Fruit fly (Drosophila melanogaster): ENCODE measurements around the gene Acbp5.
A peak's percentile ranks its signal among the peaks of the same experiment; 100 is the strongest.

Gene Acbp5

DNA sequence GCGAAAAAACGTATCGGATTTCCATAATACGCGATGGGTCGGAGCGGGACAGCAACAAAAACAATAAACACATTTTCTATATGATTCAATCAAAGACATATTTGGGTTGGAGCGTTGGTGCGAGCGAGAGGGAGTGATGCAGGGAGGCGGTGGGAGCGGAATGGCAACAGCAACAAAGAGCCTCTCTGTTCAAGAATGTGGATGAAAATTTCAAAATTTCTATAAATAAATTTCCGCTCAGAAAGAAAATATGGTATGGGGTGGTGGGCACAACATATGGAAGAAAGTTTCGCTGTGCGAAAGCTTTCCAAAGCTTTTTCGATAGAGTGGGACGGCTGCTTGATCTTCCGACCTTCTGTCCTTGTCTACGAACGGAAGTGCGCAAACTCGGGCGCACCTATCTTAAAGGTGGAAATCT is 47.3 kb downstream of the Acbp5 start (continued):
- no peak for TF ChIP-seq B-H2 (GFP tag; optimal IDR thresholded peaks at IDR 0.05)
- TF ChIP-seq so (GFP tag; IDR thresholded peaks at IDR 0.05), result peak; percentile 93
- TF ChIP-seq NK7.1 (GFP tag; optimal IDR thresholded peaks at IDR 0.05), result no peak
- peak; percentile 48 for TF ChIP-seq wek (GFP tag; optimal IDR thresholded peaks at IDR 0.05)
- TF ChIP-seq ab (GFP tag; optimal IDR thresholded peaks at IDR 0.05), result no peak
- TF ChIP-seq CG33213 (GFP tag; optimal IDR thresholded peaks at IDR 0.05), result no peak
- TF ChIP-seq jing (GFP tag; optimal IDR thresholded peaks at IDR 0.05), result no peak
- no peak for TF ChIP-seq Dbx (GFP tag; IDR thresholded peaks at IDR 0.05)
- peak; percentile 28 for TF ChIP-seq grau (tag; optimal IDR thresholded peaks at IDR 0.05)
- TF ChIP-seq C15 (GFP tag; IDR thresholded peaks at IDR 0.05), result no peak
- TF ChIP-seq pfk (GFP tag; optimal IDR thresholded peaks at IDR 0.05), result no peak
- TF ChIP-seq CG4707 (GFP tag; optimal IDR thresholded peaks at IDR 0.05), result peak; percentile 31
- TF ChIP-seq CG14014 (GFP tag; IDR thresholded peaks at IDR 0.05), result peak; percentile 25; the same call in 1 of the 2 replicates
- peak; percentile 5 for TF ChIP-seq CoRest (tag; optimal IDR thresholded peaks at IDR 0.05)
- no peak for TF ChIP-seq CG34422 (GFP tag; IDR thresholded peaks at IDR 0.05)
- TF ChIP-seq gsb-n (tag; optimal IDR thresholded peaks at IDR 0.05), result no peak
- TF ChIP-seq CG3847 (GFP tag; IDR thresholded peaks at IDR 0.05), result no peak
- peak; percentile 20 for TF ChIP-seq fd64A (GFP tag; optimal IDR thresholded peaks at IDR 0.05)
- peak; percentile 2 for TF ChIP-seq CG3995 (GFP tag; optimal IDR thresholded peaks at IDR 0.05)
- no peak for TF ChIP-seq CG31441 (GFP tag; IDR thresholded peaks at IDR 0.05)
- TF ChIP-seq nmo (GFP tag; optimal IDR thresholded peaks at IDR 0.05), result peak; percentile 43
- no peak for TF ChIP-seq chm (GFP tag; IDR thresholded peaks at IDR 0.05)
- TF ChIP-seq Lpt (GFP tag; optimal IDR thresholded peaks at IDR 0.05), result no peak
- TF ChIP-seq CG34376 (GFP tag; optimal IDR thresholded peaks at IDR 0.05), result peak; percentile 40
- TF ChIP-seq danr (GFP tag; IDR thresholded peaks at IDR 0.05), result 0 out of 2 replicates have a peak, but pooled peaks have one; percentile 8
- TF ChIP-seq amos (GFP tag; IDR thresholded peaks at IDR 0.05; ENCODE audit: partially characterized antibody), result no peak
- no peak for TF ChIP-seq pum (GFP tag; optimal IDR thresholded peaks at IDR 0.05)
- TF ChIP-seq CG32767 (GFP tag; IDR thresholded peaks at IDR 0.05), result no peak
- no peak for TF ChIP-seq Scr (GFP tag; IDR thresholded peaks at IDR 0.05; ENCODE audit: partially characterized antibody)
- peak; percentile 77 for TF ChIP-seq z (GFP tag; IDR thresholded peaks at IDR 0.05)
- TF ChIP-seq CG12155 (GFP tag; optimal IDR thresholded peaks at IDR 0.05), result no peak
- TF ChIP-seq dysf (GFP tag; IDR thresholded peaks at IDR 0.05), result 0 out of 3 replicates have a peak, but pooled peaks have one; percentile 7
- TF ChIP-seq CG10274 (GFP tag; optimal IDR thresholded peaks at IDR 0.05), result peak; percentile 6
- peak; percentile 27; the same call in 1 of the 2 replicates for TF ChIP-seq CG11247 (GFP tag; IDR thresholded peaks at IDR 0.05)
- TF ChIP-seq nom (GFP tag; optimal IDR thresholded peaks at IDR 0.05), result no peak
- TF ChIP-seq CG32532 (GFP tag; IDR thresholded peaks at IDR 0.05), result peak; percentile 33; the same call in 1 of the 2 replicates
- no peak for TF ChIP-seq repo (GFP tag; optimal IDR thresholded peaks at IDR 0.05)
- TF ChIP-seq Fer3 (tag; optimal IDR thresholded peaks at IDR 0.05), result peak; percentile 40
- no peak for TF ChIP-seq HLHmδ (GFP tag; optimal IDR thresholded peaks at IDR 0.05)
- no peak for TF ChIP-seq schlank (tag; optimal IDR thresholded peaks at IDR 0.05)
- TF ChIP-seq salm (tag; optimal IDR thresholded peaks at IDR 0.05), result no peak
- no peak for TF ChIP-seq CG9727 (GFP tag; optimal IDR thresholded peaks at IDR 0.05)
- TF ChIP-seq chinmo (GFP tag; IDR thresholded peaks at IDR 0.05; ENCODE audit: partially characterized antibody), result 0 out of 4 replicates have a peak, but pooled peaks have one; percentile 25
- TF ChIP-seq YL-1 (GFP tag; optimal IDR thresholded peaks at IDR 0.05), result peak; percentile 5
- TF ChIP-seq lab (GFP tag; optimal IDR thresholded peaks at IDR 0.05), result peak; percentile 71
- peak; percentile 71 for TF ChIP-seq CG12769 (tag; optimal IDR thresholded peaks at IDR 0.05)
- no peak for TF ChIP-seq h (optimal IDR thresholded peaks at IDR 0.05)
- TF ChIP-seq B-H1 (GFP tag; IDR thresholded peaks at IDR 0.05), result no peak
- no peak for TF ChIP-seq en (GFP tag; optimal IDR thresholded peaks at IDR 0.05)
- peak; percentile 30 for TF ChIP-seq bcd (GFP tag; optimal IDR thresholded peaks at IDR 0.05)
- TF ChIP-seq CG2199 (GFP tag; IDR thresholded peaks at IDR 0.05), result peak; percentile 32; the same call in 1 of the 3 replicates
- no peak for TF ChIP-seq CG33557 (GFP tag; optimal IDR thresholded peaks at IDR 0.05)

All from whole organism, embryonic.